Worm (Caenorhabditis elegans) whole organism, L2 larva: ENCODE data around the gene F09B9.5.

Source experiments
- C34F6.9 ChIP-seq: fragments of 150-350 bp; optimal IDR thresholded peaks from 2 replicates; lab custom pipeline; 2014; ENCODE audit warnings: missing biosample characterization, missing genetic modification characterization
- blmp-1 ChIP-seq: sonication (generic microtip); optimal IDR thresholded peaks from 2 replicates; lab custom pipeline; 2017; ENCODE audit warnings: missing genetic modification characterization, mild to moderate bottlenecking, missing compliant biosample characterization, antibody characterized with exemption, moderate library complexity; ENCODE audit not compliant: insufficient read depth
- gmeb-1 ChIP-seq: fragments of 150-350 bp; optimal IDR thresholded peaks from 2 replicates; lab custom pipeline; 2014; ENCODE audit warnings: missing biosample characterization, missing genetic modification characterization
- mbf-1 ChIP-seq: sonication (generic microtip); optimal IDR thresholded peaks from 2 replicates; lab custom pipeline; 2017; ENCODE audit warnings: missing biosample characterization, missing genetic modification characterization
- nhr-11 ChIP-seq: fragments of 150-350 bp; optimal IDR thresholded peaks from 2 replicates; lab custom pipeline; 2014; ENCODE audit warnings: missing biosample characterization, missing genetic modification characterization
- nhr-129 ChIP-seq: fragments of 150-350 bp; optimal IDR thresholded peaks from 2 replicates; lab custom pipeline; 2014; ENCODE audit warnings: missing biosample characterization, missing genetic modification characterization
- nhr-23 ChIP-seq: fragments of 150-350 bp; optimal IDR thresholded peaks from 2 replicates; lab custom pipeline; 2014; ENCODE audit warnings: missing biosample characterization, missing genetic modification reagents, missing genetic modification characterization
- nhr-77 ChIP-seq: fragments of 150-350 bp; optimal IDR thresholded peaks from 2 replicates; lab custom pipeline; 2014; ENCODE audit warnings: missing biosample characterization, missing genetic modification characterization
- peb-1 ChIP-seq: fragments of 150-350 bp; optimal IDR thresholded peaks from 2 replicates; lab custom pipeline; 2014; ENCODE audit warnings: missing biosample characterization, missing genetic modification characterization
- skn-1 ChIP-seq: sonication (generic microtip); optimal IDR thresholded peaks from 2 replicates; lab custom pipeline; 2017; ENCODE audit warnings: missing biosample characterization, missing genetic modification characterization
- snpc-4 ChIP-seq: fragments of 150-350 bp; optimal IDR thresholded peaks from 2 replicates; lab custom pipeline; 2014; ENCODE audit warnings: missing biosample characterization, missing genetic modification characterization
- unc-39 ChIP-seq: fragments of 150-350 bp; optimal IDR thresholded peaks from 2 replicates; lab custom pipeline; 2014; ENCODE audit warnings: missing biosample characterization, missing genetic modification characterization

Gene F09B9.5

DNA sequence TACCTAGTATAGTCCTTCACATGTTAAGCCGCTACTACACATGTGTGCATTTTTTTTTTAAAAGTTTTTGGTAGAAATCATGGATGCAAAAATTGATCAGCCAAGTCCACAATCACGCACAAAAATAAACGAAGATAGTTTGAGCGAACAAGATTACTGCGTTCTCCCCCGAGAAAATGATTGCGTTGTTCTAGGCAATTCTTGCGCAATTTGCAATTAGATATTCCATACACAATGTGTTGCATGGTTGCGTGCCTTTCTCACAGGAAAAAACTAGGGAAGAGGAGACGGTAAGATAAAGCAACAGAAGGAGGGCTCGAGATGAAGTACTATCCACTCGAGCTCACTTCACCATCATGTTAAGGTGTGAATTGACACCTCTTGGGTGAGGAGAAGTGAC, 51.4 kb downstream of the F09B9.5 start:
- TF ChIP-seq nhr-23 (tag; lab: Kevin White, UChicago) (no peak), gmeb-1 (tag; lab: Kevin White, UChicago) (no peak), snpc-4 (tag; lab: Kevin White, UChicago) (no peak), C34F6.9 (no peak), skn-1 (tag; lab: Kevin White, UChicago) (no peak), nhr-11 (tag; lab: Kevin White, UChicago) (no peak), nhr-129 (tag; lab: Kevin White, UChicago) (no peak), unc-39 (tag; lab: Kevin White, UChicago) (no peak), blmp-1 (tag; lab: Kevin White, UChicago) (no peak), peb-1 (tag; lab: Kevin White, UChicago) (no peak), nhr-77 (tag; lab: Kevin White, UChicago) (no peak), mbf-1 (tag; lab: Kevin White, UChicago) (no peak)
